Worm (Caenorhabditis elegans) whole organism, late embryonic: ENCODE results near the gene col-145.

Source experiments
- C08G9.2 ChIP-seq: sonication (generic microtip); optimal IDR thresholded peaks from 2 replicates; lab custom pipeline; 2016; ENCODE audit warnings: mild to moderate bottlenecking, missing genetic modification characterization, moderate library complexity, missing compliant biosample characterization
- K02D7.2 ChIP-seq: sonication (generic microtip); optimal IDR thresholded peaks from 2 replicates; lab custom pipeline; 2017; ENCODE audit warnings: mild to moderate bottlenecking, missing genetic modification characterization, missing compliant biosample characterization
- K09A11.1 ChIP-seq: sonication (generic microtip); optimal IDR thresholded peaks from 2 replicates; lab custom pipeline; 2017; ENCODE audit warnings: antibody characterized with exemption, mild to moderate bottlenecking, missing genetic modification characterization, missing compliant biosample characterization; ENCODE audit not compliant: insufficient read depth
- ahr-1 ChIP-seq: sonication (generic microtip); optimal IDR thresholded peaks from 2 replicates; lab custom pipeline; 2016; ENCODE audit warnings: missing genetic modification characterization, missing compliant biosample characterization
- ceh-14 ChIP-seq: sonication (generic microtip); optimal IDR thresholded peaks from 2 replicates; lab custom pipeline; 2016; ENCODE audit warnings: missing genotype, missing genetic modification characterization, missing compliant biosample characterization
- ceh-18 ChIP-seq: sonication (generic microtip); optimal IDR thresholded peaks from 2 replicates; lab custom pipeline; 2016; ENCODE audit warnings: missing genetic modification characterization, missing compliant biosample characterization
- ceh-48 ChIP-seq: sonication (generic microtip); optimal IDR thresholded peaks from 2 replicates; lab custom pipeline; 2016; ENCODE audit warnings: missing genetic modification characterization, inconsistent platforms, missing compliant biosample characterization
- ceh-9 ChIP-seq: sonication (generic microtip); optimal IDR thresholded peaks from 2 replicates; lab custom pipeline; 2016; ENCODE audit warnings: mild to moderate bottlenecking, missing genetic modification characterization, inconsistent platforms, missing compliant biosample characterization
- dmd-4 ChIP-seq: sonication (generic microtip); optimal IDR thresholded peaks from 2 replicates; lab custom pipeline; 2016; ENCODE audit warnings: borderline replicate concordance, missing genetic modification characterization, missing compliant biosample characterization
- elt-2 ChIP-seq: sonication (generic microtip); optimal IDR thresholded peaks from 2 replicates; lab custom pipeline; 2016; ENCODE audit warnings: missing genetic modification reagents, missing genetic modification characterization, missing compliant biosample characterization
- elt-4 ChIP-seq: sonication (generic microtip); optimal IDR thresholded peaks from 2 replicates; lab custom pipeline; 2016; ENCODE audit warnings: missing genetic modification characterization, missing compliant biosample characterization
- hlh-13 ChIP-seq: fragments of 200-800 bp; sonication (Bioruptor generic); optimal IDR thresholded peaks from 2 replicates; lab custom pipeline; 2018; ENCODE audit warnings: mild to moderate bottlenecking, missing genetic modification characterization, missing compliant biosample characterization
- hlh-15 ChIP-seq: sonication (generic microtip); optimal IDR thresholded peaks from 2 replicates; lab custom pipeline; 2016; ENCODE audit warnings: missing genetic modification characterization, missing compliant biosample characterization
- hlh-6 ChIP-seq: sonication (generic microtip); optimal IDR thresholded peaks from 2 replicates; lab custom pipeline; 2016; ENCODE audit warnings: missing genotype, missing genetic modification characterization, missing compliant biosample characterization
- hlh-8 ChIP-seq: sonication (generic microtip); optimal IDR thresholded peaks from 2 replicates; lab custom pipeline; 2016; ENCODE audit warnings: missing genotype, missing genetic modification characterization, missing compliant biosample characterization
- nhr-11 ChIP-seq: fragments of 150-350 bp; optimal IDR thresholded peaks from 2 replicates; lab custom pipeline; 2014; ENCODE audit warnings: missing biosample characterization, missing genetic modification characterization
- nhr-232 ChIP-seq: sonication (generic microtip); optimal IDR thresholded peaks from 2 replicates; lab custom pipeline; 2016; ENCODE audit warnings: missing genetic modification characterization, missing compliant biosample characterization
- odd-2 ChIP-seq: sonication (generic microtip); optimal IDR thresholded peaks from 2 replicates; lab custom pipeline; 2017; ENCODE audit warnings: antibody characterized with exemption, mild to moderate bottlenecking, missing genetic modification characterization, missing compliant biosample characterization
- pag-3 ChIP-seq: sonication (generic microtip); optimal IDR thresholded peaks from 2 replicates; lab custom pipeline; 2016; ENCODE audit warnings: missing compliant biosample characterization, missing genetic modification characterization, borderline replicate concordance
- pax-1 ChIP-seq: fragments of 150-350 bp; optimal IDR thresholded peaks from 2 replicates; lab custom pipeline; 2014; ENCODE audit warnings: missing biosample characterization, missing genetic modification characterization
- pha-2 ChIP-seq: sonication (generic microtip); optimal IDR thresholded peaks from 2 replicates; lab custom pipeline; 2017; ENCODE audit warnings: mild to moderate bottlenecking, missing genetic modification characterization, missing compliant biosample characterization
- pha-4 ChIP-seq: fragments of 150-350 bp; optimal IDR thresholded peaks from 2 replicates; lab custom pipeline; 2018; ENCODE audit warnings: missing biosample characterization, missing genetic modification reagents, missing genetic modification characterization
- pqm-1 ChIP-seq: sonication (generic microtip); optimal IDR thresholded peaks from 2 replicates; lab custom pipeline; 2016; ENCODE audit warnings: missing genetic modification characterization, missing compliant biosample characterization
- sox-2 ChIP-seq: fragments of 200-800 bp; sonication (Bioruptor generic); IDR thresholded peaks from 2 replicates; pipeline ENCODE4 v1.3.6; 2022; ENCODE audit warnings: missing genetic modification reagents, missing genetic modification characterization, missing compliant biosample characterization
- sox-4 ChIP-seq: sonication (generic microtip); optimal IDR thresholded peaks from 2 replicates; lab custom pipeline; 2017; ENCODE audit warnings: mild to moderate bottlenecking, missing genetic modification characterization, inconsistent platforms, missing compliant biosample characterization
- syd-9 ChIP-seq: sonication (generic microtip); optimal IDR thresholded peaks from 2 replicates; lab custom pipeline; 2016; ENCODE audit warnings: mild to moderate bottlenecking, missing genetic modification characterization, moderate library complexity, missing compliant biosample characterization
- tbx-2 ChIP-seq: sonication (generic microtip); optimal IDR thresholded peaks from 2 replicates; lab custom pipeline; 2016; ENCODE audit warnings: missing genetic modification characterization, missing compliant biosample characterization
- ttx-3 ChIP-seq: sonication (generic microtip); optimal IDR thresholded peaks from 2 replicates; lab custom pipeline; 2016; ENCODE audit warnings: missing genetic modification reagents, missing genetic modification characterization, missing compliant biosample characterization
- unc-3 ChIP-seq, 2 experiments: fragments of 200-800 bp in 1 of 2; sonication (Bioruptor generic) in 1 of 2; sonication (generic microtip) in 1 of 2; conservative IDR thresholded peaks in 1 of 2; optimal IDR thresholded peaks in 1 of 2; 2 replicates each; pipeline versions ENCODE4 v1.3.6 to Lab custom; 2016 to 2022; ENCODE audit warnings: missing compliant biosample characterization in 2 of 2, missing genetic modification characterization in 2 of 2, missing genetic modification reagents in 1 of 2
- unc-42 ChIP-seq: sonication (generic microtip); optimal IDR thresholded peaks from 2 replicates; lab custom pipeline; 2016; ENCODE audit warnings: missing genotype, missing genetic modification characterization, missing compliant biosample characterization
- unc-55 ChIP-seq: sonication (generic microtip); optimal IDR thresholded peaks from 2 replicates; lab custom pipeline; 2017; ENCODE audit warnings: missing biosample characterization, missing genetic modification reagents, missing genetic modification characterization
- zip-5 ChIP-seq: sonication (generic microtip); optimal IDR thresholded peaks from 2 replicates; lab custom pipeline; 2016; ENCODE audit warnings: missing genetic modification characterization, missing compliant biosample characterization
- ztf-16 ChIP-seq: sonication (generic microtip); optimal IDR thresholded peaks from 2 replicates; lab custom pipeline; 2017; ENCODE audit warnings: missing genetic modification characterization, missing compliant biosample characterization

col-145 gene

ce11 chrV:9202710-9203109, 39.9 kb upstream of the col-145 start, which contains the start of gene asp-2:
asp-2 (plus strand) TSS chrV:9203077.
- no peak for TF ChIP-seq ceh-9 (tag; lab: Kevin White, UChicago)
- TF ChIP-seq elt-2, result peak; percentile 69
- no peak for TF ChIP-seq syd-9 (tag; lab: Kevin White, UChicago)
- TF ChIP-seq, all 69 proteins: peak for 1

DNA sequence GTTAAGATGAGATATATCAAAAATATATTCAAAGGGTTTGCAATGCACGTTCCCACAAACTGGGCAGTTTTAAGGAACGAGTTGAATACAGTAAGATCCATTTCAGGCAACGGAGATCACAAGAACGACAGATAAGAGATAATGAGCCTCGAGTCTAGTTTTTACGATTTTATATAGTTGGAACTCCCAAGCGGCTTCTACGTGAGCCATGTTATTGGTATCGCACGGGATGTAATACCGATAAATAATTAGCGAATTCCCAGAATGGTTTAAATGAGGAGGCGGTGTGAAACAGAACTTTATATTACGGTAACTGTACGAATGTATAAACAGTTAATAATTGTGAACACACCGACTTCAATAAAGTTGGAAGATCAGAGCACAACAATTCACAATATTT, 36.1 kb upstream of the col-145 start, which contains the start of gene str-177:
str-177 (minus strand) TSS at position 101 of the 400 bp plus-strand sequence.
- TF ChIP-seq hlh-15 (tag; lab: Kevin White, UChicago), result no peak
- TF ChIP-seq, all 69 proteins: peak for 0

ce11 chrV:9197121-9197520, 34.3 kb upstream of the col-145 start, which contains the start of gene C24B5.4:
C24B5.4 (minus strand) TSS chrV:9197326.
- TF ChIP-seq unc-55, result no peak
- TF ChIP-seq ttx-3 (tag; lab: Kevin White, UChicago), result no peak
- TF ChIP-seq ztf-16, result no peak
- no peak for TF ChIP-seq hlh-6 (tag; lab: Kevin White, UChicago)
- no peak for TF ChIP-seq hlh-15 (tag; lab: Kevin White, UChicago)
- TF ChIP-seq pag-3 (tag; lab: Kevin White, UChicago), result no peak
- no peak for TF ChIP-seq ceh-18 (tag; lab: Kevin White, UChicago)

ce11 chrV:9194055-9194454, 31.2 kb upstream of the col-145 start:
- TF ChIP-seq sox-4 (tag; lab: Kevin White, UChicago) (no peak), elt-4 (tag; lab: Kevin White, UChicago) (no peak), unc-3 (GFP tag; conservative IDR thresholded peaks at IDR 0.05; lab: Robert Waterston, UW) (no peak), unc-3 (tag; optimal IDR thresholded peaks at IDR 0.05; lab: Kevin White, UChicago) (no peak), C08G9.2 (tag; lab: Kevin White, UChicago) (no peak), unc-42 (tag; lab: Kevin White, UChicago) (peak; percentile 93), pax-1 (tag; lab: Kevin White, UChicago) (no peak), unc-55 (no peak), hlh-8 (no peak)

DNA sequence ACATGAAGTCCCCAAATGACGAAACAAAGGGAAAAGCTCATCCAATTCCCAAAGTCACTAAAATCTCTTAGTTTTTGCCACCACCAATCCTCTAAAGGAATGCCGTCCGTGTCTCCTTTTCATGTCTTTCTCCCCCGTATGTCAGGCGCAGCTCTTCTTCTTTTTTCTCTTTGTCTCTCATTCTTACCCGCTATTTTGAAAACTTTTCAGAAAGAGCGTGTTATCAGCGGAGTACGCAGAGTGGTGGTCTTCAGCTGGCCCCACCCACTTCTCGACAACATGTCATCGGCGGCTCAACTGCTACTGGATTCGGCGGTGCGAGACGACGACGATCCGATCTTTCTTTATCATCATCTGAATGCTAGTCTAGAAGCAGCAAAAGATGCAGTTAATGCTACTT, 28.6 kb upstream of the col-145 start, which contains the start of gene sphr-1:
sphr-1 (plus strand) TSS at position 205 of the 400 bp plus-strand sequence.
- no peak for TF ChIP-seq ceh-14
- TF ChIP-seq hlh-13 (GFP tag; lab: Kevin White, UChicago), result no peak
- TF ChIP-seq zip-5 (tag; lab: Kevin White, UChicago), result no peak
- no peak for TF ChIP-seq K02D7.2 (tag; lab: Kevin White, UChicago)
- no peak for TF ChIP-seq nhr-11 (tag; lab: Kevin White, UChicago)
- TF ChIP-seq pha-2 (tag; lab: Kevin White, UChicago), result no peak
- TF ChIP-seq nhr-232 (tag; lab: Kevin White, UChicago), result no peak
- no peak for TF ChIP-seq tbx-2
- no peak for TF ChIP-seq unc-42 (tag; lab: Kevin White, UChicago)
- no peak for TF ChIP-seq pha-4 (tag; lab: Kevin White, UChicago)
- TF ChIP-seq K09A11.1, result no peak
- TF ChIP-seq ahr-1 (tag; lab: Kevin White, UChicago), result no peak
- TF ChIP-seq ztf-16, result no peak
- TF ChIP-seq odd-2 (tag; lab: Kevin White, UChicago), result no peak
- no peak for TF ChIP-seq dmd-4 (tag; lab: Kevin White, UChicago)

ce11 chrV:9186028-9186427, 23.2 kb upstream of the col-145 start:
- TF ChIP-seq sox-2 (GFP tag; lab: Robert Waterston, UW) (no peak), K02D7.2 (tag; lab: Kevin White, UChicago) (no peak), ceh-48 (tag; lab: Kevin White, UChicago) (no peak), pqm-1 (tag; lab: Kevin White, UChicago) (no peak)
